Worm (Caenorhabditis elegans): ENCODE data around the gene F49E12.10.

ce11 chrII:8359350-8359749, 31.5 kb upstream of the F49E12.10 start, which contains the start of gene col-77:
- TF ChIP-seq ceh-36 (tag; optimal IDR thresholded peaks at IDR 0.05) (no peak), ama-1 (optimal IDR thresholded peaks at IDR 0.05) (no peak), tbx-37 (GFP tag; conservative IDR thresholded peaks at IDR 0.05) (no peak), B0310.2 (tag; optimal IDR thresholded peaks at IDR 0.05) (no peak)
